Fruit fly (Drosophila melanogaster): Measurements from ENCODE around the gene Ugt37E1.
A peak's percentile ranks its signal among the peaks of the same experiment; 100 is the strongest.

The Ugt37E1 gene

DNA sequence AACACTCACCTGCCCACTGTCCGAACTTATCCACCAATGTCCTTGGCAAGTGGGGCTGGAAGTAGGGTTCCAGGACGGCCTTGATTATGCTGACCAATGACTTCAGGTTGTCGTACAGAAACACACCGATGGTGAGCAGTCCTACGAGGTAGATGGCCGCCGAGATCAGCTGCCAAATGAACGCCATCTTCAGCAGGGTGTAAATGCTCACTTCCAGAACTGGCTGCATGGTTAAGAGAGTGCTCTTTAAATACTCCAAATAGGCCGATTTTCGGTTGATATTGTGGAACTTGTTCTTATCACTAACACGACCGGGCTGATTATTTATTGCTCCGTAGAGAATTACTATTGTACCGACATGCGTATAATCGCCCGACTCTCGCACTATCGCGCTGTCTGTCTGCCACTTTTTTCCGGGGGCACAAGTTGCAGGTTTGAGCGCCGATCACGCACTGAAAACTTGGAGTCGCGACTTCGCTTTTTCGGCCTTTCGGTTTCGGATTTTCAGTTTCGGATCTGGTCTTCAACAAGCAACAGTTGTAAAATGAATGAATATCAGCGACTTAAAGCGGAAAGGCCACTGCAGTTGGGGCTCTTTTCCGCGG, 50.4 kb downstream of the Ugt37E1 start (continued):
- TF ChIP-seq CG34376 (GFP tag; optimal IDR thresholded peaks at IDR 0.05) (peak; percentile 44), odd (GFP tag; optimal IDR thresholded peaks at IDR 0.05) (peak; percentile 51), lab (GFP tag; optimal IDR thresholded peaks at IDR 0.05) (peak; percentile 39)

All from whole organism, embryonic.